Fruit fly (Drosophila melanogaster): ENCODE data around the gene CG7778.

The CG7778 gene

dm6 chr2L:8302766-8303479, 43.5 kb upstream of the CG7778 start, which contains the start of the genes wol and Scgalpha (continued):
- TF ChIP-seq psq (GFP tag; optimal IDR thresholded peaks at IDR 0.05) (no peak), CG17385 (GFP tag; optimal IDR thresholded peaks at IDR 0.05) (no peak), YL-1 (GFP tag; optimal IDR thresholded peaks at IDR 0.05) (peak; percentile 41), ro (GFP tag; IDR thresholded peaks at IDR 0.05) (no peak), seq (GFP tag; IDR thresholded peaks at IDR 0.05) (no peak), cad (GFP tag; optimal IDR thresholded peaks at IDR 0.05) (no peak), B-H1 (GFP tag; IDR thresholded peaks at IDR 0.05) (no peak), pzg (GFP tag; optimal IDR thresholded peaks at IDR 0.05) (peak; percentile 52), bowl (GFP tag; IDR thresholded peaks at IDR 0.05) (no peak), Tbp (GFP tag; optimal IDR thresholded peaks at IDR 0.05) (no peak), eyg (GFP tag; optimal IDR thresholded peaks at IDR 0.05) (no peak), CG2202 (tag; optimal IDR thresholded peaks at IDR 0.05) (no peak), Myb (GFP tag; optimal IDR thresholded peaks at IDR 0.05) (peak; percentile 40), CG7928 (GFP tag; optimal IDR thresholded peaks at IDR 0.05) (no peak), dpn (GFP tag; optimal IDR thresholded peaks at IDR 0.05) (no peak), CG1233 (GFP tag; optimal IDR thresholded peaks at IDR 0.05) (no peak), repo (GFP tag; optimal IDR thresholded peaks at IDR 0.05) (no peak), Hand (GFP tag; optimal IDR thresholded peaks at IDR 0.05) (no peak), NFAT (GFP tag; IDR thresholded peaks at IDR 0.05) (no peak), Antp (GFP tag; optimal IDR thresholded peaks at IDR 0.05) (no peak), Bgb (GFP tag; IDR thresholded peaks at IDR 0.05; ENCODE audit: partially characterized antibody) (peak; percentile 74), dm (GFP tag; optimal IDR thresholded peaks at IDR 0.05) (no peak), ase (GFP tag; IDR thresholded peaks at IDR 0.05) (no peak), Hr3 (GFP tag; optimal IDR thresholded peaks at IDR 0.05) (no peak), cas (GFP tag; IDR thresholded peaks at IDR 0.05) (no peak), tna (GFP tag; IDR thresholded peaks at IDR 0.05; ENCODE audit: partially characterized antibody) (no peak), CG17912 (GFP tag; optimal IDR thresholded peaks at IDR 0.05) (no peak), peb (GFP tag; IDR thresholded peaks at IDR 0.05) (no peak), E2f1 (GFP tag; IDR thresholded peaks at IDR 0.05) (no peak), CG8359 (GFP tag; optimal IDR thresholded peaks at IDR 0.05; ENCODE audit: borderline replicate concordance) (no peak), D19B (GFP tag; optimal IDR thresholded peaks at IDR 0.05) (no peak), CG14860 (GFP tag; IDR thresholded peaks at IDR 0.05; ENCODE audit: partially characterized antibody) (0 out of 3 replicates have a peak, but pooled peaks have one; percentile 41), tin (GFP tag; optimal IDR thresholded peaks at IDR 0.05) (no peak), sob (GFP tag; IDR thresholded peaks at IDR 0.05) (no peak), CG11695 (GFP tag; IDR thresholded peaks at IDR 0.05) (no peak), CG6689 (GFP tag; IDR thresholded peaks at IDR 0.05) (no peak), ind (GFP tag; optimal IDR thresholded peaks at IDR 0.05) (no peak), zfh2 (GFP tag; optimal IDR thresholded peaks at IDR 0.05) (no peak), insv (GFP tag; optimal IDR thresholded peaks at IDR 0.05) (peak in 1 of 2 experiments; percentile 60), pum (GFP tag; optimal IDR thresholded peaks at IDR 0.05) (no peak), nerfin-2 (GFP tag; IDR thresholded peaks at IDR 0.05; ENCODE audit: partially characterized antibody) (no peak), gfzf (GFP tag; optimal IDR thresholded peaks at IDR 0.05) (no peak), CG4617 (GFP tag; optimal IDR thresholded peaks at IDR 0.05; ENCODE audit: borderline replicate concordance) (no peak), gcm (GFP tag; optimal IDR thresholded peaks at IDR 0.05) (no peak), bcd (GFP tag; optimal IDR thresholded peaks at IDR 0.05) (no peak), fd64A (GFP tag; optimal IDR thresholded peaks at IDR 0.05) (no peak), CG6272 (GFP tag; IDR thresholded peaks at IDR 0.05) (no peak), sug (tag; optimal IDR thresholded peaks at IDR 0.05) (no peak), salm (tag; optimal IDR thresholded peaks at IDR 0.05) (no peak), zf30C (GFP tag; optimal IDR thresholded peaks at IDR 0.05) (no peak), CG12236 (GFP tag; optimal IDR thresholded peaks at IDR 0.05) (no peak)

All from whole organism, embryonic.